Fruit fly (Drosophila melanogaster) whole organism, embryonic: Measurements from ENCODE around the gene Spn88Ea.

Experiments used
- ATbp ChIP-seq: fragments of 200-800 bp; sonication (Bioruptor generic); optimal IDR thresholded peaks from 2 replicates; lab custom pipeline; 2017; ENCODE audit warnings: missing biosample characterization, mild to moderate bottlenecking, missing genetic modification characterization, missing genetic modification reagents
- Atf-2 ChIP-seq: fragments of 200-800 bp; sonication (Bioruptor generic); optimal IDR thresholded peaks from 2 replicates; lab custom pipeline; 2016; ENCODE audit warnings: missing biosample characterization, missing genetic modification characterization
- CG11504 ChIP-seq: fragments of 200-800 bp; sonication (Bioruptor generic); optimal IDR thresholded peaks from 3 replicates; lab custom pipeline; 2019; ENCODE audit warnings: missing biosample characterization, mild to moderate bottlenecking, missing genetic modification characterization, moderate library complexity
- CG12744 ChIP-seq: fragments of 200-800 bp; sonication (Bioruptor generic); optimal IDR thresholded peaks from 2 replicates; lab custom pipeline; 2016; ENCODE audit warnings: missing biosample characterization, missing genetic modification characterization
- CG13775 ChIP-seq: fragments of 200-800 bp; sonication (Bioruptor generic); optimal IDR thresholded peaks from 3 replicates; lab custom pipeline; 2017; ENCODE audit warnings: missing biosample characterization, mild to moderate bottlenecking, missing genetic modification characterization
- CG14710 ChIP-seq: fragments of 200-800 bp; sonication (Bioruptor generic); optimal IDR thresholded peaks from 3 replicates; lab custom pipeline; 2019; ENCODE audit warnings: missing biosample characterization, mild to moderate bottlenecking, missing genetic modification characterization, moderate library complexity
- CG15514 ChIP-seq: fragments of 200-800 bp; sonication (Bioruptor generic); optimal IDR thresholded peaks from 3 replicates; lab custom pipeline; 2017; ENCODE audit warnings: missing biosample characterization, missing genetic modification characterization, mild to moderate bottlenecking, moderate library complexity, missing genetic modification reagents
- CG1647 ChIP-seq: fragments of 200-800 bp; sonication (Bioruptor generic); optimal IDR thresholded peaks from 3 replicates; lab custom pipeline; 2016; ENCODE audit warnings: missing biosample characterization, missing genetic modification characterization
- CG18011 ChIP-seq: fragments of 200-800 bp; sonication (Bioruptor generic); optimal IDR thresholded peaks from 2 replicates; lab custom pipeline; 2017; ENCODE audit warnings: missing biosample characterization, missing genetic modification characterization, mild to moderate bottlenecking, moderate library complexity, missing genotype
- CG2712 ChIP-seq: fragments of 200-800 bp; optimal IDR thresholded peaks from 3 replicates; lab custom pipeline; 2019; ENCODE audit warnings: missing biosample characterization, mild to moderate bottlenecking, missing genetic modification characterization, moderate library complexity
- CG31441 ChIP-seq: fragments of 200-800 bp; sonication (Bioruptor generic); IDR thresholded peaks from 2 replicates; pipeline ENCODE4 v1.3.6; 2022; ENCODE audit warnings: missing biosample characterization, missing genetic modification characterization
- CG34422 ChIP-seq: fragments of 200-800 bp; sonication (Bioruptor generic); IDR thresholded peaks from 3 replicates; pipeline ENCODE4 v1.3.6; 2022; ENCODE audit warnings: missing biosample characterization, missing genetic modification characterization
- CG4328 ChIP-seq: fragments of 200-800 bp; sonication (Bioruptor generic); optimal IDR thresholded peaks from 3 replicates; lab custom pipeline; 2017; ENCODE audit warnings: missing biosample characterization, missing genetic modification reagents, missing genetic modification characterization
- CG5245 ChIP-seq: fragments of 200-800 bp; sonication (Bioruptor generic); optimal IDR thresholded peaks from 3 replicates; lab custom pipeline; 2016; ENCODE audit warnings: missing biosample characterization, missing genetic modification characterization
- CG6854 ChIP-seq: fragments of 200-800 bp; sonication (Bioruptor generic); optimal IDR thresholded peaks from 3 replicates; lab custom pipeline; 2017; ENCODE audit warnings: missing biosample characterization, mild to moderate bottlenecking, missing genetic modification characterization
- CG7745 ChIP-seq: fragments of 200-800 bp; sonication (Bioruptor generic); optimal IDR thresholded peaks from 2 replicates; lab custom pipeline; 2018; ENCODE audit warnings: missing biosample characterization, mild to moderate bottlenecking, missing genetic modification characterization, moderate library complexity
- CTCF ChIP-seq: fragments of 200-800 bp; sonication (Bioruptor generic); optimal IDR thresholded peaks from 2 replicates; lab custom pipeline; 2017; ENCODE audit warnings: missing biosample characterization, mild to moderate bottlenecking, missing genetic modification characterization, moderate library complexity
- D ChIP-seq, 2 experiments: fragments of 200-800 bp in 1 of 2; fragments of >200 bp in 1 of 2; sonication (Bioruptor generic) in 1 of 2; optimal IDR thresholded peaks; 2 replicates in 1 of 2; 3 replicates in 1 of 2; lab custom pipeline; 2017; ENCODE audit warnings: mild to moderate bottlenecking in 1 of 2, missing biosample characterization in 1 of 2, missing genetic modification characterization in 1 of 2, missing genetic modification reagents in 1 of 2
- D19A ChIP-seq: fragments of 200-800 bp; optimal IDR thresholded peaks from 3 replicates; lab custom pipeline; 2019; ENCODE audit warnings: missing biosample characterization, mild to moderate bottlenecking, missing genetic modification characterization, moderate library complexity
- Deaf1 ChIP-seq: fragments of 200-800 bp; optimal IDR thresholded peaks from 3 replicates; lab custom pipeline; 2019; ENCODE audit warnings: missing biosample characterization, mild to moderate bottlenecking, missing genetic modification characterization, moderate library complexity
- Dp ChIP-seq: fragments of 200-800 bp; sonication (Bioruptor generic); optimal IDR thresholded peaks from 2 replicates; lab custom pipeline; 2018; ENCODE audit warnings: missing biosample characterization, mild to moderate bottlenecking, missing genetic modification characterization, moderate library complexity
- ERR ChIP-seq: fragments of 200-800 bp; sonication (Bioruptor generic); optimal IDR thresholded peaks from 2 replicates; lab custom pipeline; 2016; ENCODE audit warnings: missing biosample characterization, missing genetic modification characterization
- Gsc ChIP-seq: fragments of 200-800 bp; sonication (Bioruptor generic); IDR thresholded peaks from 2 replicates; pipeline ENCODE4 v1.3.6; 2022; ENCODE audit warnings: missing biosample characterization, missing genetic modification characterization
- Lhr ChIP-seq: fragments of 200-800 bp; sonication (Bioruptor generic); optimal IDR thresholded peaks from 3 replicates; lab custom pipeline; 2017; ENCODE audit warnings: mild to moderate bottlenecking, missing biosample characterization, missing genetic modification reagents, missing genetic modification characterization
- Mrtf ChIP-seq: fragments of 200-800 bp; sonication (Bioruptor generic); IDR thresholded peaks from 3 replicates; pipeline ENCODE4 v1.3.6; 2022; ENCODE audit warnings: missing biosample characterization, missing genetic modification characterization
- Spps ChIP-seq: fragments of 200-800 bp; sonication (Bioruptor generic); optimal IDR thresholded peaks from 2 replicates; lab custom pipeline; 2018; ENCODE audit warnings: missing biosample characterization, mild to moderate bottlenecking, missing genetic modification characterization
- Tbp ChIP-seq: fragments of >200 bp; optimal IDR thresholded peaks from 2 replicates; lab custom pipeline; 2018; ENCODE audit warnings: missing biosample characterization, missing genetic modification characterization
- Xrp1 ChIP-seq: fragments of 200-800 bp; sonication (Bioruptor generic); IDR thresholded peaks from 2 replicates; pipeline ENCODE4 v1.3.6; 2022; ENCODE audit warnings: missing biosample characterization, missing genetic modification characterization
- ab ChIP-seq: fragments of 200-800 bp; sonication (Bioruptor generic); optimal IDR thresholded peaks from 2 replicates; lab custom pipeline; 2016; ENCODE audit warnings: missing biosample characterization, missing genetic modification characterization
- ato ChIP-seq: fragments of 200-800 bp; sonication (Bioruptor generic); IDR thresholded peaks from 2 replicates; pipeline ENCODE4 v1.3.6; 2022; ENCODE audit warnings: missing biosample characterization, missing genetic modification characterization; ENCODE audit not compliant: partially characterized antibody
- bab2 ChIP-seq: fragments of 200-800 bp; sonication (Bioruptor generic); optimal IDR thresholded peaks from 2 replicates; lab custom pipeline; 2016; ENCODE audit warnings: missing biosample characterization, missing genetic modification characterization
- bowl ChIP-seq: fragments of 200-800 bp; sonication (Bioruptor generic); IDR thresholded peaks from 2 replicates; pipeline ENCODE4 v1.3.6; 2022; ENCODE audit warnings: missing biosample characterization, missing genetic modification characterization
- dimm ChIP-seq: fragments of 200-800 bp; sonication (Bioruptor generic); IDR thresholded peaks from 2 replicates; pipeline ENCODE4 v1.3.6; 2022; ENCODE audit warnings: missing biosample characterization, missing genetic modification characterization
- emc ChIP-seq: fragments of 200-800 bp; sonication (Bioruptor generic); optimal IDR thresholded peaks from 2 replicates; lab custom pipeline; 2016; ENCODE audit warnings: missing biosample characterization, missing genetic modification characterization
- fd102C ChIP-seq: fragments of 200-800 bp; sonication (Bioruptor generic); optimal IDR thresholded peaks from 2 replicates; lab custom pipeline; 2018; ENCODE audit warnings: missing biosample characterization, mild to moderate bottlenecking, missing genetic modification characterization, moderate library complexity
- ftz-f1 ChIP-seq: fragments of 200-800 bp; sonication (Bioruptor generic); optimal IDR thresholded peaks from 2 replicates; lab custom pipeline; 2016; ENCODE audit warnings: missing biosample characterization, missing genetic modification characterization
- gfzf ChIP-seq: fragments of 200-800 bp; sonication (Bioruptor generic); optimal IDR thresholded peaks from 2 replicates; lab custom pipeline; 2016; ENCODE audit warnings: missing biosample characterization, mild to moderate bottlenecking, missing genetic modification characterization, moderate library complexity
- grn ChIP-seq: fragments of 200-800 bp; sonication (Bioruptor generic); optimal IDR thresholded peaks from 3 replicates; lab custom pipeline; 2017; ENCODE audit warnings: missing biosample characterization, missing genetic modification characterization
- gro ChIP-seq: fragments of 200-800 bp; sonication (Bioruptor generic); optimal IDR thresholded peaks from 2 replicates; lab custom pipeline; 2016; ENCODE audit warnings: missing biosample characterization, missing genetic modification characterization
- pan ChIP-seq, 4 experiments: fragments of >200 bp in 3 of 4; fragments of 200-800 bp in 1 of 4; sonication (Bioruptor generic) in 1 of 4; optimal IDR thresholded peaks in 3 of 4; IDR thresholded peaks in 1 of 4; 2 replicates each; pipeline versions ENCODE4 v1.3.6 to Lab custom; 2017 to 2022; ENCODE audit warnings: missing biosample characterization in 2 of 4, missing genetic modification characterization in 2 of 4, mixed read lengths in 1 of 4
- pho ChIP-seq: fragments of 200-800 bp; sonication (Bioruptor generic); optimal IDR thresholded peaks from 2 replicates; lab custom pipeline; 2016; ENCODE audit warnings: missing biosample characterization, missing genetic modification characterization
- prd ChIP-seq, 3 experiments: fragments of >200 bp in 2 of 3; fragments of 200-800 bp in 1 of 3; sonication (Bioruptor generic) in 1 of 3; optimal IDR thresholded peaks in 2 of 3; IDR thresholded peaks in 1 of 3; 2 replicates in 2 of 3; 3 replicates in 1 of 3; pipeline versions ENCODE4 v1.3.6 to Lab custom; 2017 to 2022; ENCODE audit warnings: missing biosample characterization in 1 of 3, missing genetic modification characterization in 1 of 3
- psq ChIP-seq: fragments of 200-800 bp; sonication (Bioruptor generic); optimal IDR thresholded peaks from 2 replicates; lab custom pipeline; 2017; ENCODE audit warnings: missing biosample characterization, missing genetic modification characterization
- sd ChIP-seq: fragments of 200-800 bp; sonication (Bioruptor generic); optimal IDR thresholded peaks from 3 replicates; lab custom pipeline; 2018; ENCODE audit warnings: missing biosample characterization, mild to moderate bottlenecking, missing genetic modification characterization, moderate library complexity
- ssp ChIP-seq: fragments of 200-800 bp; sonication (Bioruptor generic); IDR thresholded peaks from 2 replicates; pipeline ENCODE4 v1.3.6; 2022; ENCODE audit warnings: missing biosample characterization, missing genetic modification characterization
- trem ChIP-seq: fragments of 200-800 bp; optimal IDR thresholded peaks from 3 replicates; lab custom pipeline; 2019; ENCODE audit warnings: missing biosample characterization, mild to moderate bottlenecking, missing genetic modification characterization, moderate library complexity
- trh ChIP-seq: fragments of 200-800 bp; sonication (Bioruptor generic); optimal IDR thresholded peaks from 2 replicates; lab custom pipeline; 2016; ENCODE audit warnings: missing biosample characterization, missing genetic modification characterization
- vnd ChIP-seq: fragments of 200-800 bp; sonication (Bioruptor generic); IDR thresholded peaks from 3 replicates; pipeline ENCODE4 v1.3.6; 2022; ENCODE audit warnings: missing biosample characterization, missing genetic modification characterization; ENCODE audit not compliant: partially characterized antibody

Spn88Ea gene

DNA sequence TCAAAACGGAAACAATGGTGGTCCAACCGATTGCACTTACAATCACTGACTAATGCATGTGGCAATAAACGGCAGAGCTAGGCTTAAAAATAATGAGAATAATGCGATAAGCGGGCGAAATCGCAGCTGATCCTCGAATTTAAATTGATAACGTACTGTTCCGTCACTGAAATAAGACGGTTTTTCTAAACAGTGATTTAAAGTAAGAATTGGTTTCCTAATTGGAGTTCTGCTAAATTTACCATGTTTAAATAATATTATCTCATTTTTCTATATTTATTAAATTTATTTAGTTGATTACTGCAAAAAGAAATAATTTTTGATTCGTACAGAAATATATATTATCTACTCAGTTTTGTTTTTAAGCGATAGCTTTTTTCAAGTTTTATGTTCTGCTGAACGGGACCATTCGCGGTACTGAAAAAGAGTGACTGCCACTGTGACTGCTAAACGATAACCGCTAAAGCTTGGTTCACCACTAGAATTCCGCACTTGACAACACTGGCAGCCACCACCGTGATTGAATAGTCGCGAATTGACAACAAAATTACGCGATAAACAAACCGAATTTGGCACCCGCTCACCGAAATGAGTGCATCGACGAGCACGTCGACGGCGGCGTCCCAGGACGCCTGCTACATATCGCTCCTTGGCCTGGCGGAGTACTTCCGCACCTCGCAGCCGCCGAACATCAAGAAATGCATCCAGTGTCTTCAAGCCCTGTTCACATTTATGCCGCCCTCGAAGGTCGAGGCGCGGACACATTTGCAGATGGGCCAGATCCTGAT lies 2.7 kb upstream of the Spn88Ea start, which contains the start of the genes Spn88Eb and Mau2 (continued):
- TF ChIP-seq CG18011 = peak; percentile 23
- TF ChIP-seq ATbp = no peak
- TF ChIP-seq ab = no peak
- TF ChIP-seq grn (GFP tag; lab: Kevin White, UChicago) = no peak
- peak; percentile 23; the same call in 1 of the 2 replicates for TF ChIP-seq ato
- TF ChIP-seq pho (GFP tag; lab: Kevin White, UChicago) = peak; percentile 63
- TF ChIP-seq ftz-f1 (GFP tag; lab: Kevin White, UChicago) = peak; percentile 90
- no peak for TF ChIP-seq Deaf1 (tag; lab: Kevin White, UChicago)
- no peak for TF ChIP-seq D19A
- TF ChIP-seq ssp (GFP tag; lab: Robert Waterston, UW) = peak; percentile 82
- TF ChIP-seq bowl (GFP tag; lab: Robert Waterston, UW) = no peak
- peak; percentile 66 for TF ChIP-seq CG1647
- TF ChIP-seq Atf-2 (GFP tag; lab: Kevin White, UChicago) = no peak
- no peak for TF ChIP-seq CTCF (GFP tag; lab: Kevin White, UChicago)
- peak; percentile 78 for TF ChIP-seq Xrp1 (GFP tag; lab: Robert Waterston, UW)
- peak; percentile 30; the same call in 1 of the 2 replicates for TF ChIP-seq Gsc (GFP tag; lab: Robert Waterston, UW)
- no peak for TF ChIP-seq CG6854 (GFP tag; lab: Kevin White, UChicago)
- TF ChIP-seq trem = peak; percentile 49
- TF ChIP-seq D (optimal IDR thresholded peaks at IDR 0.05; lab: Kevin White, UChicago) = no peak
- TF ChIP-seq D (GFP tag; optimal IDR thresholded peaks at IDR 0.05; lab: Kevin White, UChicago) = peak; percentile 14
- TF ChIP-seq Tbp (GFP tag; lab: Kevin White, UChicago) = no peak
- TF ChIP-seq trh = no peak
- TF ChIP-seq emc = no peak
- TF ChIP-seq Dp (GFP tag; lab: Kevin White, UChicago) = peak; percentile 37
- TF ChIP-seq fd102C (GFP tag; lab: Kevin White, UChicago) = peak; percentile 38
- no peak for TF ChIP-seq psq (GFP tag; lab: Kevin White, UChicago)
- peak; percentile 34 for TF ChIP-seq Lhr (GFP tag; lab: Kevin White, UChicago)
- no peak for TF ChIP-seq sd
- peak; percentile 90 for TF ChIP-seq CG2712 (tag; lab: Kevin White, UChicago)
- TF ChIP-seq ERR (GFP tag; lab: Kevin White, UChicago) = no peak
- peak; percentile 66 for TF ChIP-seq CG14710 (tag; lab: Kevin White, UChicago)
- TF ChIP-seq bab2 (GFP tag; lab: Kevin White, UChicago) = peak; percentile 61
- TF ChIP-seq dimm (GFP tag; lab: Robert Waterston, UW) = no peak
- peak; percentile 55 for TF ChIP-seq CG5245 (GFP tag; lab: Kevin White, UChicago)
- no peak for TF ChIP-seq CG11504 (tag; lab: Kevin White, UChicago)
- no peak for TF ChIP-seq pan (optimal IDR thresholded peaks at IDR 0.05; lab: Kevin White, UChicago)
- TF ChIP-seq pan (GFP tag; optimal IDR thresholded peaks at IDR 0.05 in 1 of 2, IDR thresholded peaks at IDR 0.05 in 1 of 2) = peak in 1 of 2 experiments; percentile 72
- no peak for TF ChIP-seq CG7745 (tag; lab: Kevin White, UChicago)
- TF ChIP-seq gfzf = peak; percentile 28
- TF ChIP-seq Mrtf = peak; percentile 69; the same call in 2 of the 3 replicates
- peak; percentile 43 for TF ChIP-seq CG4328 (GFP tag; lab: Kevin White, UChicago)
- peak; percentile 78 for TF ChIP-seq gro (GFP tag; lab: Kevin White, UChicago)
- peak; percentile 60 for TF ChIP-seq CG15514 (GFP tag; lab: Kevin White, UChicago)
- peak; percentile 69; the same call in 2 of the 3 replicates for TF ChIP-seq vnd (GFP tag; lab: Robert Waterston, UW)
- TF ChIP-seq CG31441 (GFP tag; lab: Robert Waterston, UW) = peak; percentile 100
- TF ChIP-seq prd (optimal IDR thresholded peaks at IDR 0.05; lab: Kevin White, UChicago) = no peak
- peak; percentile 80 for TF ChIP-seq prd (GFP tag; IDR thresholded peaks at IDR 0.05; lab: Robert Waterston, UW)
- peak; percentile 80; the same call in 2 of the 3 replicates for TF ChIP-seq CG34422 (GFP tag; lab: Robert Waterston, UW)
- peak; percentile 18 for TF ChIP-seq CG13775 (GFP tag; lab: Kevin White, UChicago)
- no peak for TF ChIP-seq CG12744 (GFP tag; lab: Kevin White, UChicago)
- no peak for TF ChIP-seq Spps (tag; lab: Kevin White, UChicago)
